Fruit fly (Drosophila melanogaster) whole organism, prepupa: ENCODE measurements around the gene TwdlW.

Experiments used
- CG11762 ChIP-seq: fragments of 200-800 bp; sonication (Bioruptor generic); optimal IDR thresholded peaks from 3 replicates; lab custom pipeline; 2016; ENCODE audit warnings: missing biosample characterization, missing genetic modification characterization; ENCODE audit not compliant: insufficient read depth
- CG15336 ChIP-seq: fragments of 200-800 bp; sonication (Bioruptor generic); IDR thresholded peaks from 2 replicates; pipeline ENCODE4 v1.3.6; 2022; ENCODE audit warnings: missing biosample characterization, missing genetic modification characterization
- CG16779 ChIP-seq: fragments of 200-800 bp; sonication (Bioruptor generic); optimal IDR thresholded peaks from 3 replicates; lab custom pipeline; 2017; ENCODE audit warnings: missing biosample characterization, mild to moderate bottlenecking, missing genetic modification characterization
- CG6854 ChIP-seq: fragments of 200-800 bp; sonication (Bioruptor generic); optimal IDR thresholded peaks from 2 replicates; lab custom pipeline; 2017; ENCODE audit warnings: missing biosample characterization, mild to moderate bottlenecking, missing genetic modification characterization
- Eip78C ChIP-seq: fragments of 200-800 bp; sonication (Bioruptor generic); peaks from one replicate; lab custom pipeline; 2016; ENCODE audit warnings: missing biosample characterization, missing genetic modification characterization
- Ets96B ChIP-seq: fragments of 200-800 bp; optimal IDR thresholded peaks from 2 replicates; lab custom pipeline; 2019; ENCODE audit warnings: missing biosample characterization, mild to moderate bottlenecking, missing genetic modification characterization, moderate library complexity
- Hr39 ChIP-seq: fragments of 200-800 bp; sonication (Bioruptor generic); optimal IDR thresholded peaks from 2 replicates; lab custom pipeline; 2016; ENCODE audit warnings: missing biosample characterization, missing genetic modification characterization
- Sox102F ChIP-seq: fragments of 200-800 bp; sonication (Bioruptor generic); optimal IDR thresholded peaks from 2 replicates; lab custom pipeline; 2016; ENCODE audit warnings: missing biosample characterization, mild to moderate bottlenecking, missing genetic modification characterization
- Sox15 ChIP-seq: fragments of 200-800 bp; sonication (Bioruptor generic); optimal IDR thresholded peaks from 3 replicates; lab custom pipeline; 2016; ENCODE audit warnings: missing biosample characterization, missing genetic modification characterization
- salr ChIP-seq, 2 experiments: fragments of 200-800 bp; sonication (Bioruptor generic); optimal IDR thresholded peaks; 3 replicates each; lab custom pipeline; 2016 to 2018; ENCODE audit warnings: missing biosample characterization in 2 of 2, missing genetic modification characterization in 2 of 2, mild to moderate bottlenecking in 1 of 2

dm6 chr3R:17147647-17148244, 5.5 kb upstream of the TwdlW start:
- TF ChIP-seq Eip78C (GFP tag; lab: Kevin White, UChicago) = no peak
- TF ChIP-seq Sox102F (GFP tag; lab: Kevin White, UChicago) = no peak
- TF ChIP-seq CG11762 (GFP tag; lab: Kevin White, UChicago) = no peak
- no peak for TF ChIP-seq CG6854 (GFP tag; lab: Kevin White, UChicago)
- TF ChIP-seq CG15336 = no peak
- TF ChIP-seq Hr39 (GFP tag; lab: Kevin White, UChicago) = no peak
- no peak for TF ChIP-seq Sox15
- TF ChIP-seq Ets96B (tag; lab: Kevin White, UChicago) = no peak
- no peak for TF ChIP-seq salr (GFP tag; optimal IDR thresholded peaks at IDR 0.05; lab: Kevin White, UChicago)
- no peak for TF ChIP-seq CG16779
